Fruit fly (Drosophila melanogaster): ENCODE data around the gene Snmp1.

The Snmp1 gene

dm6 chr3R:21187394-21188392, 19.7 kb upstream of the Snmp1 start (continued):
- no peak for TF ChIP-seq CG18599 (GFP tag; optimal IDR thresholded peaks at IDR 0.05)
- peak; percentile 4 for TF ChIP-seq ind (GFP tag; optimal IDR thresholded peaks at IDR 0.05)
- TF ChIP-seq kay (GFP tag; optimal IDR thresholded peaks at IDR 0.05) = no peak
- TF ChIP-seq maf-S (GFP tag; optimal IDR thresholded peaks at IDR 0.05) = peak; percentile 47
- no peak for TF ChIP-seq ro (GFP tag; IDR thresholded peaks at IDR 0.05)
- TF ChIP-seq lilli (GFP tag; optimal IDR thresholded peaks at IDR 0.05) = peak; percentile 42
- TF ChIP-seq CG15696 (tag; optimal IDR thresholded peaks at IDR 0.05) = no peak
- no peak for TF ChIP-seq Hand (GFP tag; optimal IDR thresholded peaks at IDR 0.05)
- no peak for TF ChIP-seq yki (optimal IDR thresholded peaks at IDR 0.05)
- peak in 1 of 2 experiments; percentile 27 for TF ChIP-seq dpn (GFP tag; optimal IDR thresholded peaks at IDR 0.05)
- peak; percentile 15; the same call in 1 of the 2 replicates for TF ChIP-seq esg (GFP tag; conservative IDR thresholded peaks at IDR 0.05)
- TF ChIP-seq CG12942 (GFP tag; optimal IDR thresholded peaks at IDR 0.05) = no peak
- TF ChIP-seq Sox100B (GFP tag; optimal IDR thresholded peaks at IDR 0.05) = peak; percentile 52
- no peak for TF ChIP-seq ara (GFP tag; IDR thresholded peaks at IDR 0.05)
- TF ChIP-seq zfh2 (GFP tag; optimal IDR thresholded peaks at IDR 0.05) = peak; percentile 37
- TF ChIP-seq phol (tag; optimal IDR thresholded peaks at IDR 0.05) = peak; percentile 40
- TF ChIP-seq GATAe (GFP tag; conservative IDR thresholded peaks at IDR 0.05) = no peak
- TF ChIP-seq NFAT (GFP tag; IDR thresholded peaks at IDR 0.05) = 0 out of 2 replicates have a peak, but pooled peaks have one; percentile 37
- TF ChIP-seq CG4730 (GFP tag; IDR thresholded peaks at IDR 0.05) = no peak
- no peak for TF ChIP-seq CG8089 (GFP tag; optimal IDR thresholded peaks at IDR 0.05)
- TF ChIP-seq CG11456 (GFP tag; IDR thresholded peaks at IDR 0.05) = peak; percentile 69; the same call in 1 of the 3 replicates
- TF ChIP-seq CG11696 (GFP tag; IDR thresholded peaks at IDR 0.05) = no peak
- no peak for TF ChIP-seq gro (GFP tag; optimal IDR thresholded peaks at IDR 0.05)
- no peak for TF ChIP-seq lov (optimal IDR thresholded peaks at IDR 0.05)
- no peak for TF ChIP-seq lov (GFP tag; IDR thresholded peaks at IDR 0.05)
- no peak for TF ChIP-seq CG6254 (GFP tag; optimal IDR thresholded peaks at IDR 0.05)
- TF ChIP-seq Stat92E (GFP tag; optimal IDR thresholded peaks at IDR 0.05) = no peak
- TF ChIP-seq CG4707 (GFP tag; optimal IDR thresholded peaks at IDR 0.05) = no peak
- TF ChIP-seq grau (tag; optimal IDR thresholded peaks at IDR 0.05) = peak; percentile 85
- 0 out of 3 replicates have a peak, but pooled peaks have one; percentile 14 for TF ChIP-seq ase (GFP tag; IDR thresholded peaks at IDR 0.05)
- no peak for TF ChIP-seq ash1 (GFP tag; optimal IDR thresholded peaks at IDR 0.05)
- no peak for TF ChIP-seq CG3407 (GFP tag; optimal IDR thresholded peaks at IDR 0.05)
- TF ChIP-seq cg (GFP tag; optimal IDR thresholded peaks at IDR 0.05) = peak; percentile 44
- TF ChIP-seq lbe (GFP tag; optimal IDR thresholded peaks at IDR 0.05) = no peak
- TF ChIP-seq Xbp1 (GFP tag; optimal IDR thresholded peaks at IDR 0.05) = no peak
- TF ChIP-seq eve (GFP tag; optimal IDR thresholded peaks at IDR 0.05) = peak in 1 of 2 experiments; percentile 62
- no peak for TF ChIP-seq CG6765 (GFP tag; optimal IDR thresholded peaks at IDR 0.05)
- TF ChIP-seq CG10462 (GFP tag; optimal IDR thresholded peaks at IDR 0.05) = no peak
- peak; percentile 61 for TF ChIP-seq tio (GFP tag; optimal IDR thresholded peaks at IDR 0.05)
- no peak for TF ChIP-seq CG4282 (GFP tag; optimal IDR thresholded peaks at IDR 0.05)
- peak; percentile 74 for TF ChIP-seq lmd (GFP tag; IDR thresholded peaks at IDR 0.05)
- TF ChIP-seq CG8478 (optimal IDR thresholded peaks at IDR 0.05) = no peak
- TF ChIP-seq CG11085 (GFP tag; IDR thresholded peaks at IDR 0.05) = no peak
- TF ChIP-seq CG6854 (GFP tag; optimal IDR thresholded peaks at IDR 0.05) = no peak
- TF ChIP-seq Side (GFP tag; optimal IDR thresholded peaks at IDR 0.05) = peak; percentile 0
- TF ChIP-seq run (tag; optimal IDR thresholded peaks at IDR 0.05) = no peak
- TF ChIP-seq tna (GFP tag; IDR thresholded peaks at IDR 0.05; ENCODE audit: partially characterized antibody) = no peak
- TF ChIP-seq croc (GFP tag; conservative IDR thresholded peaks at IDR 0.05) = peak; percentile 24; the same call in 1 of the 3 replicates
- no peak; the same call in 1 of the 2 replicates for TF ChIP-seq Atf6 (GFP tag; IDR thresholded peaks at IDR 0.05)
- TF ChIP-seq ap (GFP tag; IDR thresholded peaks at IDR 0.05) = no peak
